Fruit fly (Drosophila melanogaster): ENCODE measurements around the gene CG44532.
A peak's percentile ranks its signal among the peaks of the same experiment; 100 is the strongest.

The CG44532 gene

DNA sequence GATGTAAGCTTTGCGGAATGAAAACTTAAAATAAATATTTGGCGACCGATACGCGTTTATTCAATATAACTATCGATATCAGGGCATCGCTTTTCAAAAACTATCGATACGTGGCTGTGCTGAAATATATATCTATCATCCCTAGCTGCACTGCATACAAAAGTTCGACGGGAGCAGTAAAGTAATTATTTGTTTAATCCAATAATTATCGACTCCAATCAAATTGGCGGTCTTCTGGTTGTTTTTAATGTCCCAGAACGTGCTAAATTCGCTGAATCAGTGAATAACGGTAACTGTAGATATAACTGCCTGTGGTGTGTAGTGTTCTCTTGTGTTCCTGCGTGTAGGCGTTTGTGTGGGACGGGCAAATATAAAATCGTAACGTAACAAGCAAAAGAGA lies 1.2 kb downstream of the CG44532 start, which contains the start of gene mei-P26 (continued):
- TF ChIP-seq CG4282 (GFP tag; optimal IDR thresholded peaks at IDR 0.05) (no peak), CG15514 (GFP tag; optimal IDR thresholded peaks at IDR 0.05) (peak; percentile 21), hb (GFP tag; IDR thresholded peaks at IDR 0.05; ENCODE audit: partially characterized antibody) (peak; percentile 81)

DNA sequence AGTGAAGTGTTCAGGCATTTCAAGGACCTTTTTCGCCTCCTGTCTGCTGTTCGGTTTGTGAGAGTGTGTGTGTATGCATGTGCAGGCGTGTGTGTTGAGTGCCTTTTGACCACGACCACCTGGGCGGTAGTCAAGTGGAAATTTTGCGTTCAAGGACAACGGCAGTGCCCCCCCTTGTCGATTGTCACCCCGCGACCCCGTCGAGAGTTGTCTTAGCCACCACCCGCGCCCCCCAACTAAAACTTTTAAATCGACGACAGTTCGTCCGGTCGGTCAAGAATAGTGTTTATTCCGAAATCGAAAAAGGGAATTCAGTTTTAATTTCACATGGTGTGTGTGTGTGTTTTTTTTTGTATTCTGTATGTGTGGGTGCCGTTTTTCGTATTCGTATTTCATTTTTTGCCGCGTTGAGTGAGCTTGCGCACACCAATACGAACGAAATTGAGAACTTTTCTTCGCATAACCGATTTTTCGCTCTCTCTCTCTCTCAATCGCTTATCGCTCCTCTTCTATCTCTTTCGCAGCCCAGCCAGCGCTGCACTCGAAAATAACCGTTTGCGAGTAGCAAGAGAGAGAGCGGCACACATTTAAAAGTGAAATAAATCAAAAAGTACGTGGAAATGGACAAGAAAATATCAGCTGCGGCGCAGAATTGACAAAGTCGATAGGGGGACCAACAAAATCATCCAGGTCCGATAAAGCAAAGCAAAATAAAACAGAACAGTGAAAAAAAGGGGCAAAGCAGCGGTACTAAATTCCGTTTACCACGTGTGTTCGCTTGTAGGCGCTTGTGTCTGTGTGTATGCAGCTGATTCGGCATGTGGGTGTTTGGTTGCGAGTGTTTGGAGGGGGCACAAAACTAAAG lies 2.0 kb downstream of the CG44532 start:
- TF ChIP-seq CG13287 (GFP tag; IDR thresholded peaks at IDR 0.05; ENCODE audit: partially characterized antibody) (peak; percentile 25; the same call in 1 of the 2 replicates), knrl (GFP tag; IDR thresholded peaks at IDR 0.05; ENCODE audit: partially characterized antibody) (0 out of 3 replicates have a peak, but pooled peaks have one; percentile 27), CG7556 (GFP tag; optimal IDR thresholded peaks at IDR 0.05) (no peak), crol (GFP tag; IDR thresholded peaks at IDR 0.05) (peak; percentile 80), odd (GFP tag; optimal IDR thresholded peaks at IDR 0.05) (peak; percentile 25), Med (GFP tag) (peak; percentile 26), Max (GFP tag; optimal IDR thresholded peaks at IDR 0.05) (peak; percentile 31), sens (GFP tag) (peak; percentile 48), CG5180 (GFP tag; optimal IDR thresholded peaks at IDR 0.05) (peak; percentile 49), CG8359 (GFP tag; optimal IDR thresholded peaks at IDR 0.05; ENCODE audit: borderline replicate concordance) (no peak), Eip74EF (GFP tag; optimal IDR thresholded peaks at IDR 0.05) (peak in 1 of 2 experiments; percentile 43), Drgx (GFP tag; IDR thresholded peaks at IDR 0.05) (0 out of 2 replicates have a peak, but pooled peaks have one; percentile 46), CG34422 (GFP tag; IDR thresholded peaks at IDR 0.05) (peak; percentile 38; the same call in 1 of the 3 replicates), sqz (GFP tag; optimal IDR thresholded peaks at IDR 0.05) (peak; percentile 78), CG9609 (GFP tag; optimal IDR thresholded peaks at IDR 0.05) (no peak), Deaf1 (tag; optimal IDR thresholded peaks at IDR 0.05) (no peak), bsh (GFP tag; optimal IDR thresholded peaks at IDR 0.05) (peak in 1 of 2 experiments; percentile 41), grn (GFP tag; optimal IDR thresholded peaks at IDR 0.05) (peak; percentile 72), CG11504 (tag; optimal IDR thresholded peaks at IDR 0.05) (no peak), ewg (GFP tag; optimal IDR thresholded peaks at IDR 0.05) (peak; percentile 51), Pdp1 (GFP tag; optimal IDR thresholded peaks at IDR 0.05) (peak in 1 of 2 experiments; percentile 8), kni (GFP tag; optimal IDR thresholded peaks at IDR 0.05) (peak; percentile 35), Hey (tag; optimal IDR thresholded peaks at IDR 0.05) (no peak), sug (tag; optimal IDR thresholded peaks at IDR 0.05) (peak; percentile 71), sr (GFP tag; IDR thresholded peaks at IDR 0.05) (peak; percentile 65; the same call in 2 of the 3 replicates), usp (GFP tag; optimal IDR thresholded peaks at IDR 0.05) (no peak), CG8924 (tag; optimal IDR thresholded peaks at IDR 0.05) (peak; percentile 2), MBD-R2 (GFP tag; IDR thresholded peaks at IDR 0.05) (no peak), CG18262 (tag; optimal IDR thresholded peaks at IDR 0.05) (peak; percentile 12), ftz-f1 (GFP tag; optimal IDR thresholded peaks at IDR 0.05) (peak; percentile 54), ssp (GFP tag; IDR thresholded peaks at IDR 0.05) (no peak), dm (GFP tag; optimal IDR thresholded peaks at IDR 0.05) (peak; percentile 74), CG1792 (GFP tag; optimal IDR thresholded peaks at IDR 0.05) (no peak), CG10543 (GFP tag; optimal IDR thresholded peaks at IDR 0.05) (peak; percentile 13), lbe (GFP tag; optimal IDR thresholded peaks at IDR 0.05) (peak; percentile 52), CG2712 (tag; optimal IDR thresholded peaks at IDR 0.05) (peak; percentile 7), trem (tag; optimal IDR thresholded peaks at IDR 0.05) (no peak), z (GFP tag; IDR thresholded peaks at IDR 0.05) (peak; percentile 90), lola (GFP tag; optimal IDR thresholded peaks at IDR 0.05) (peak in 1 of 3 experiments; percentile 6), cwo (GFP tag; optimal IDR thresholded peaks at IDR 0.05) (peak; percentile 18), CG4730 (GFP tag; IDR thresholded peaks at IDR 0.05) (no peak), twi (tag; optimal IDR thresholded peaks at IDR 0.05) (peak; percentile 20)
